Worm (Caenorhabditis elegans): ENCODE results near the gene his-7.

DNA sequence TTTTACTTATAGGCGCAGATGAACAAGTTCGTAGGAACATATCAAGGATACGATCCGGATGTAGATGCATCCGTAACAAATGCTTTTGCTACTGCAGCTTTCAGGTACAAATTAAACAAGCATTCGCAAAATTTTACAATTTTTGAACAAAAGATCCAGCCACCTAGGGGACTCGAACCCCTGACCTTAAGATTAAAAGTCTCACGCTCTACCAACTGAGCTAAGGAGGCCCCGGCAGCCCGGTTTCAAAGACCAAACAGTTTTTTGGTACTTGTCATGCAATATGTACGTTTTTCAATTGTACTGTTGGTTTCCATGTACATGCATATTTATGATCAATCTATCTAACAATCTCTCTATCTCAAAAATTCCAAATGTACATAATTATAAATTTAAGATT, 33.8 kb upstream of the his-7 start:
- TF ChIP-seq sox-4 (tag; optimal IDR thresholded peaks at IDR 0.05) (no peak), npax-4 (tag; optimal IDR thresholded peaks at IDR 0.05) (no peak), tbx-7 (tag; optimal IDR thresholded peaks at IDR 0.05) (no peak), nhr-11 (tag; optimal IDR thresholded peaks at IDR 0.05) (no peak), pha-4 (tag; optimal IDR thresholded peaks at IDR 0.05) (no peak), ama-1 (optimal IDR thresholded peaks at IDR 0.05) (no peak), ahr-1 (tag; optimal IDR thresholded peaks at IDR 0.05) (no peak), F13H6.1 (tag; optimal IDR thresholded peaks at IDR 0.05) (no peak), rnt-1 (tag; optimal IDR thresholded peaks at IDR 0.05) (no peak), hlh-30 (tag; optimal IDR thresholded peaks at IDR 0.05; ENCODE audit: insufficient read depth) (no peak), unc-3 (GFP tag; conservative IDR thresholded peaks at IDR 0.05) (no peak), unc-3 (tag; optimal IDR thresholded peaks at IDR 0.05) (no peak), ceh-19 (GFP tag; optimal IDR thresholded peaks at IDR 0.05) (no peak), syd-9 (tag; optimal IDR thresholded peaks at IDR 0.05) (no peak), ceh-18 (tag; optimal IDR thresholded peaks at IDR 0.05) (no peak)

Measured in whole organism, late embryonic.